Worm (Caenorhabditis elegans) whole organism, L3 larva: ENCODE measurements around the gene kmo-2.

Experiments
- ceh-82 ChIP-seq: fragments of 150-350 bp; optimal IDR thresholded peaks from 2 replicates; lab custom pipeline; 2014; ENCODE audit warnings: missing biosample characterization, missing genetic modification characterization
- nhr-25 ChIP-seq: sonication (generic microtip); optimal IDR thresholded peaks from 2 replicates; lab custom pipeline; 2017; ENCODE audit warnings: missing biosample characterization, missing genetic modification characterization
- nhr-77 ChIP-seq: fragments of 150-350 bp; optimal IDR thresholded peaks from 2 replicates; lab custom pipeline; 2014; ENCODE audit warnings: missing biosample characterization, missing genetic modification characterization
- unc-62 ChIP-seq: fragments of 150-350 bp; sonication (generic microtip); optimal IDR thresholded peaks from 4 replicates; lab custom pipeline; 2014; ENCODE audit warnings: missing biosample characterization, missing genetic modification reagents, missing genetic modification characterization

DNA sequence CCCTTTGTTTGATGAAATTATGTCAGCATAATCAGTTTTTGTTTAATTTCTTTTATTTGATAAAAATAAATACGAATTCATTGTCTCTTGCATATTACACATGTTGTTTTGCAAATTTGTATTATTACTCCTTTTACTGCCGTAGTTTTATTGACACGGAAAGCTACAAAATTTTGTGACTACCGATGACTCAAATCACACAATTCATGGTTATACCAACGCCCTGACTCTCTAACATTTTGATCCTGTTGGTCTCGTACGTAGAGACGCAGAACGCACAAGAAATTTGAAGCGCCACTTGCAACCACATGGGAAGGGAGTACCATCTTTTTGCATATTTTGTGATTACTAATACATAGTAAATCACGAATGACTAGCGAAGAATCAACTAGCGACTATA lies 27.5 kb upstream of the kmo-2 start, which contains the start of gene nhr-207:
- TF ChIP-seq nhr-77 (tag; lab: Kevin White, UChicago) (no peak), unc-62 (GFP tag; lab: Kevin White, UChicago) (no peak), nhr-25 (no peak), ceh-82 (tag; lab: Kevin White, UChicago) (no peak)
